Fruit fly (Drosophila melanogaster) whole organism, prepupa: ENCODE results near the gene CG12398.

ENCODE experiments used
- CG8319 ChIP-seq: fragments of 200-800 bp; sonication (Bioruptor generic); optimal IDR thresholded peaks from 3 replicates; lab custom pipeline; 2016; ENCODE audit warnings: missing biosample characterization, missing genetic modification characterization
- Lpt ChIP-seq: fragments of 200-800 bp; sonication (Bioruptor generic); optimal IDR thresholded peaks from 3 replicates; lab custom pipeline; 2016; ENCODE audit warnings: missing biosample characterization, missing genetic modification characterization
- pdm3 ChIP-seq: fragments of 200-800 bp; sonication (Bioruptor generic); optimal IDR thresholded peaks from 3 replicates; lab custom pipeline; 2016; ENCODE audit warnings: missing biosample characterization, missing genetic modification characterization

DNA sequence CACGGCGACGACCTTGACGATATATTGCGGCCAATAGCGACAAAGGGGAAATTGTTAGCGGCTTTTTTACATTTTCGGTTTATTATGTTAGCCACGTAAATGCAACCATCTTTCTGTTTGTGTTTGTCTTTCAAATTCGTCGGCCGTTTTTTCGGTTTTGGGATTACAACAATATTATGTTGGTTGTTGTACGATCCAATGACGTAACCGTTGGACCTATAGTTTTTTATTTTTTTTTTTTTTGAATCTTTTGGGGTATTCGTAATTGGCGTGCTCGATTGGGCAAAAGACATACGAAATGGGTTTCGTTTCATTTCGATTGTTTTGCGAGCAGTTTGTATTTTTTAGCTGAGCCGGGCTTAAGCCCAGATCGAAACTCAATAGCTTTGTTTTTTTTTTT is 46.7 kb downstream of the CG12398 start:
- TF ChIP-seq pdm3 (GFP tag; lab: Kevin White, UChicago): no peak
- TF ChIP-seq Lpt (GFP tag; lab: Kevin White, UChicago): no peak
- TF ChIP-seq CG8319 (GFP tag; lab: Kevin White, UChicago): no peak
